Worm (Caenorhabditis elegans): Measurements from ENCODE around the gene T26C11.8.

The T26C11.8 gene

DNA sequence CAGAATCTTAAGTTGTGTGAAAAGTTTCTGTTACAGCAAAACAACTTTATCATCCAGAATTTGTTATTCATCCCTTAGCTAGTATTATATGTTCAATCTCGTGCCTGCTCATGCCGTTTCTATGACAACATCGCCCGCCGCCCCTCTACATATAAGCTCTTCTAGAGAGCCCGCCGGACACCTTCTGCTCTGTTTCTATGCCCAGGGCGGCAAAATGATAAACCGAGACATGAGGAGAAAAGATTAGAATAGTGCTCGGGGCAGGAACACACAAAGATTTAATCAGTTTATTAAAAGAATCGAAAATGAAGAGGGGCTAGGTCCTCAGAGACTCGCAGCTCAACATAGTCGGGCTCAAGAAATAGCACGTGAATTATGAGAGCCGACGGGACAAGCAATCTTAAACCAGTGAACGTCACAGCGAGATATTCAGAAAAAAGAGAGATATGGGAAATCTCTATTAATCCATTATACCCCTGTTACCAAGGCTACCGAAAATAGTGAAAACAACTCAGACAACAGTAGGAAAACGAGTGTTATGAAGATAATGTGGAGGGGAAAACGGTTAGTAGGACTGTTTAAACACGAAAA is 28.0 kb downstream of the T26C11.8 start (continued):
- TF ChIP-seq nhr-71 (tag; optimal IDR thresholded peaks at IDR 0.05) (peak; percentile 64), hlh-17 (GFP tag; optimal IDR thresholded peaks at IDR 0.05; ENCODE audit: borderline replicate concordance) (no peak), elt-3 (tag; optimal IDR thresholded peaks at IDR 0.05) (no peak), skn-1 (tag; optimal IDR thresholded peaks at IDR 0.05) (peak; percentile 81), pax-3 (tag; optimal IDR thresholded peaks at IDR 0.05) (peak; percentile 53), nhr-77 (tag; optimal IDR thresholded peaks at IDR 0.05) (peak; percentile 22), ceh-88 (GFP tag; IDR thresholded peaks at IDR 0.05) (no peak), nhr-19 (GFP tag; conservative IDR thresholded peaks at IDR 0.05) (peak; percentile 71), snpc-4 (tag; optimal IDR thresholded peaks at IDR 0.05) (peak; percentile 12), sox-4 (tag; optimal IDR thresholded peaks at IDR 0.05) (peak; percentile 88), swsn-7 (tag; optimal IDR thresholded peaks at IDR 0.05) (peak; percentile 68), ama-1 (optimal IDR thresholded peaks at IDR 0.05) (no peak), lin-13 (GFP tag; optimal IDR thresholded peaks at IDR 0.05) (no peak), alr-1 (tag; optimal IDR thresholded peaks at IDR 0.05; ENCODE audit: borderline replicate concordance) (no peak), nhr-20 (tag; optimal IDR thresholded peaks at IDR 0.05) (peak; percentile 49), fkh-8 (tag; optimal IDR thresholded peaks at IDR 0.05) (peak; percentile 93), unc-30 (tag; optimal IDR thresholded peaks at IDR 0.05) (no peak), lin-35 (GFP tag; optimal IDR thresholded peaks at IDR 0.05) (peak in 1 of 2 experiments; percentile 37), sptf-1 (tag; optimal IDR thresholded peaks at IDR 0.05) (no peak), C04F5.9 (tag; optimal IDR thresholded peaks at IDR 0.05) (no peak), fkh-4 (tag; optimal IDR thresholded peaks at IDR 0.05; ENCODE audit: borderline replicate concordance) (peak; percentile 54), efl-1 (optimal IDR thresholded peaks at IDR 0.05) (peak; percentile 46 to 50), efl-1 (GFP tag; optimal IDR thresholded peaks at IDR 0.05 in 1 of 2) (no peak), nhr-28 (tag; optimal IDR thresholded peaks at IDR 0.05) (no peak), tbx-2 (tag; optimal IDR thresholded peaks at IDR 0.05) (peak; percentile 58), irx-1 (tag; optimal IDR thresholded peaks at IDR 0.05) (peak; percentile 42), nhr-12 (tag; optimal IDR thresholded peaks at IDR 0.05) (no peak), nhr-11 (tag; optimal IDR thresholded peaks at IDR 0.05) (peak; percentile 5), nhr-90 (tag; optimal IDR thresholded peaks at IDR 0.05; ENCODE audit: poor library complexity) (peak; percentile 51), aly-2 (tag; optimal IDR thresholded peaks at IDR 0.05) (no peak), lin-14 (GFP tag; optimal IDR thresholded peaks at IDR 0.05) (no peak), fos-1 (tag; optimal IDR thresholded peaks at IDR 0.05) (peak; percentile 68), snu-23 (GFP tag; optimal IDR thresholded peaks at IDR 0.05) (peak; percentile 83), ztf-4 (tag; optimal IDR thresholded peaks at IDR 0.05) (peak; percentile 11), zag-1 (tag; optimal IDR thresholded peaks at IDR 0.05) (no peak), ceh-82 (tag; optimal IDR thresholded peaks at IDR 0.05) (peak; percentile 7 to 50 (median 40)), unc-130 (tag; optimal IDR thresholded peaks at IDR 0.05) (peak; percentile 30), mep-1 (tag; optimal IDR thresholded peaks at IDR 0.05) (peak; percentile 45), mdl-1 (tag; optimal IDR thresholded peaks at IDR 0.05) (peak in 1 of 2 experiments; percentile 2), lir-3 (tag; optimal IDR thresholded peaks at IDR 0.05; ENCODE audit: poor library complexity) (peak; percentile 31), dpl-1 (GFP tag; optimal IDR thresholded peaks at IDR 0.05) (no peak), C16A3.4 (tag; optimal IDR thresholded peaks at IDR 0.05) (peak; percentile 44), ceh-8 (GFP tag; optimal IDR thresholded peaks at IDR 0.05) (peak; percentile 50), unc-86 (tag; optimal IDR thresholded peaks at IDR 0.05) (peak; percentile 29), mab-9 (GFP tag; IDR thresholded peaks at IDR 0.05) (no peak), lin-39 (tag; optimal IDR thresholded peaks at IDR 0.05) (no peak), nhr-237 (tag; optimal IDR thresholded peaks at IDR 0.05) (no peak)
